Worm (Caenorhabditis elegans): Measurements from ENCODE around the gene str-175.

The str-175 gene

ce11 chrIV:4866599-4866998 lies 3.8 kb downstream of the str-175 start:
- no peak for TF ChIP-seq R02D3.7 (tag; optimal IDR thresholded peaks at IDR 0.05)
- TF ChIP-seq aly-2 (tag; optimal IDR thresholded peaks at IDR 0.05) = no peak
- no peak for TF ChIP-seq nhr-25 (tag; optimal IDR thresholded peaks at IDR 0.05)
- no peak for TF ChIP-seq blmp-1 (tag; optimal IDR thresholded peaks at IDR 0.05; ENCODE audit: insufficient read depth)
- no peak for TF ChIP-seq fos-1 (tag; optimal IDR thresholded peaks at IDR 0.05)
- no peak for TF ChIP-seq unc-55 (GFP tag; optimal IDR thresholded peaks at IDR 0.05)
- TF ChIP-seq Y55F3AM.14 (GFP tag; optimal IDR thresholded peaks at IDR 0.05) = no peak
- TF ChIP-seq gmeb-1 (tag; optimal IDR thresholded peaks at IDR 0.05) = no peak
- no peak for TF ChIP-seq skn-1 (tag; optimal IDR thresholded peaks at IDR 0.05)
- no peak for TF ChIP-seq zag-1 (tag; optimal IDR thresholded peaks at IDR 0.05)
- TF ChIP-seq ztf-4 (tag; optimal IDR thresholded peaks at IDR 0.05) = no peak
- no peak for TF ChIP-seq nhr-237 (tag; optimal IDR thresholded peaks at IDR 0.05)
- no peak for TF ChIP-seq snpc-4 (tag; optimal IDR thresholded peaks at IDR 0.05)
- TF ChIP-seq dmd-4 (tag; optimal IDR thresholded peaks at IDR 0.05) = no peak
- TF ChIP-seq mbf-1 (tag; optimal IDR thresholded peaks at IDR 0.05) = no peak

ce11 chrIV:4864524-4864923 lies 5.9 kb downstream of the str-175 start:
- TF ChIP-seq crh-2 (tag; optimal IDR thresholded peaks at IDR 0.05) = no peak
- TF ChIP-seq fos-1 (tag; optimal IDR thresholded peaks at IDR 0.05) = no peak
- TF ChIP-seq nhr-129 (tag; optimal IDR thresholded peaks at IDR 0.05) = no peak
- TF ChIP-seq nhr-237 (tag; optimal IDR thresholded peaks at IDR 0.05) = no peak
- no peak for TF ChIP-seq alr-1 (tag; optimal IDR thresholded peaks at IDR 0.05)
- no peak for TF ChIP-seq ama-1 (optimal IDR thresholded peaks at IDR 0.05)
- no peak for TF ChIP-seq sma-9 (GFP tag; optimal IDR thresholded peaks at IDR 0.05)
- no peak for TF ChIP-seq sma-9 (tag; optimal IDR thresholded peaks at IDR 0.05)
- TF ChIP-seq nhr-23 (tag; optimal IDR thresholded peaks at IDR 0.05) = no peak
- no peak for TF ChIP-seq unc-62 (GFP tag; optimal IDR thresholded peaks at IDR 0.05)
- TF ChIP-seq ZK546.5 (tag; optimal IDR thresholded peaks at IDR 0.05) = no peak
- no peak for TF ChIP-seq nhr-21 (tag; optimal IDR thresholded peaks at IDR 0.05)
- no peak for TF ChIP-seq mbf-1 (tag; optimal IDR thresholded peaks at IDR 0.05)
- no peak for TF ChIP-seq sma-3 (GFP tag; optimal IDR thresholded peaks at IDR 0.05)
- no peak for TF ChIP-seq F13H6.1 (tag; optimal IDR thresholded peaks at IDR 0.05)
- no peak for TF ChIP-seq nhr-77 (tag; optimal IDR thresholded peaks at IDR 0.05)
- TF ChIP-seq lsy-2 (tag; optimal IDR thresholded peaks at IDR 0.05) = no peak
- no peak for TF ChIP-seq egl-27 (tag; optimal IDR thresholded peaks at IDR 0.05)
- no peak for TF ChIP-seq unc-55 (GFP tag; optimal IDR thresholded peaks at IDR 0.05)
- no peak for TF ChIP-seq R02D3.7 (tag; optimal IDR thresholded peaks at IDR 0.05)
- no peak for TF ChIP-seq zag-1 (tag; optimal IDR thresholded peaks at IDR 0.05)

- no peak for TF ChIP-seq unc-62 (GFP tag; optimal IDR thresholded peaks at IDR 0.05)
- TF ChIP-seq elt-1 (tag; optimal IDR thresholded peaks at IDR 0.05) = no peak
- TF ChIP-seq mab-5 (tag; optimal IDR thresholded peaks at IDR 0.05) = no peak
- no peak for TF ChIP-seq nhr-25 (tag; optimal IDR thresholded peaks at IDR 0.05)
- no peak for TF ChIP-seq nhr-77 (tag; optimal IDR thresholded peaks at IDR 0.05)
- TF ChIP-seq dmd-4 (tag; optimal IDR thresholded peaks at IDR 0.05) = no peak
Observed at ce11 chrIV:4861449-4861848, 9.0 kb downstream of the str-175 start, which contains the start of the genes Y17G9A.4 and str-173. Gene Y17G9A.4, minus strand, starts transcription at chrIV:4861549. Gene str-173, plus strand, starts transcription at chrIV:4861773.

ce11 chrIV:4858573-4858972 lies 11.9 kb downstream of the str-175 start, which contains the start of gene Y17G9A.3:
Gene Y17G9A.3, minus strand, starts transcription at chrIV:4858673.
- no peak for TF ChIP-seq skn-1 (tag; optimal IDR thresholded peaks at IDR 0.05)
- no peak for TF ChIP-seq nhr-23 (tag; optimal IDR thresholded peaks at IDR 0.05)
- no peak for TF ChIP-seq unc-62 (GFP tag; optimal IDR thresholded peaks at IDR 0.05)
- TF ChIP-seq zag-1 (tag; optimal IDR thresholded peaks at IDR 0.05) = no peak
- no peak for TF ChIP-seq gmeb-1 (tag; optimal IDR thresholded peaks at IDR 0.05)
- TF ChIP-seq dmd-4 (tag; optimal IDR thresholded peaks at IDR 0.05) = no peak
- no peak for TF ChIP-seq F13H6.1 (tag; optimal IDR thresholded peaks at IDR 0.05)

- TF ChIP-seq nhr-21 (tag; optimal IDR thresholded peaks at IDR 0.05) (no peak), nhr-25 (tag; optimal IDR thresholded peaks at IDR 0.05) (no peak), nhr-12 (tag; optimal IDR thresholded peaks at IDR 0.05) (no peak), ceh-82 (tag; optimal IDR thresholded peaks at IDR 0.05) (no peak), R02D3.7 (tag; optimal IDR thresholded peaks at IDR 0.05) (no peak), fos-1 (tag; optimal IDR thresholded peaks at IDR 0.05) (no peak), nhr-129 (tag; optimal IDR thresholded peaks at IDR 0.05) (no peak), nhr-6 (tag; optimal IDR thresholded peaks at IDR 0.05) (no peak), lin-11 (tag; optimal IDR thresholded peaks at IDR 0.05) (no peak)
Observed at ce11 chrIV:4856195-4856594, 14.3 kb downstream of the str-175 start, which contains the start of gene Y17G9A.2. Gene Y17G9A.2, minus strand, starts transcription at chrIV:4856295.
